Fruit fly (Drosophila melanogaster) whole organism, pupa: Measurements from ENCODE around the gene CG43085.

Source experiments
- CG13204 ChIP-seq: fragments of 200-800 bp; sonication (Bioruptor generic); optimal IDR thresholded peaks from 2 replicates; lab custom pipeline; 2018; ENCODE audit warnings: missing biosample characterization, mild to moderate bottlenecking, missing genetic modification characterization, moderate library complexity
- CG14655 ChIP-seq: fragments of 200-800 bp; sonication (Bioruptor generic); optimal IDR thresholded peaks from 3 replicates; lab custom pipeline; 2017; ENCODE audit warnings: mild to moderate bottlenecking, missing biosample characterization, missing genetic modification reagents, missing genetic modification characterization
- CG15710 ChIP-seq: fragments of 200-800 bp; sonication (Bioruptor generic); optimal IDR thresholded peaks from 2 replicates; lab custom pipeline; 2018; ENCODE audit warnings: missing biosample characterization, mild to moderate bottlenecking, missing genetic modification characterization, moderate library complexity
- CG4496 ChIP-seq: fragments of 200-800 bp; sonication (Bioruptor generic); IDR thresholded peaks from 3 replicates; pipeline ENCODE4 v1.3.6; 2022; ENCODE audit warnings: missing biosample characterization, missing genetic modification characterization
- CG8159 ChIP-seq: fragments of 200-800 bp; sonication (Bioruptor generic); optimal IDR thresholded peaks from 3 replicates; lab custom pipeline; 2018; ENCODE audit warnings: missing biosample characterization, mild to moderate bottlenecking, missing genetic modification characterization, moderate library complexity
- CG9948 ChIP-seq: fragments of 200-800 bp; sonication (Bioruptor generic); optimal IDR thresholded peaks from 2 replicates; lab custom pipeline; 2018; ENCODE audit warnings: missing biosample characterization, mild to moderate bottlenecking, missing genetic modification characterization, moderate library complexity
- D1 ChIP-seq: fragments of 200-800 bp; sonication (Bioruptor generic); optimal IDR thresholded peaks from 2 replicates; lab custom pipeline; 2018; ENCODE audit warnings: missing biosample characterization, mild to moderate bottlenecking, missing genetic modification characterization, moderate library complexity
- Ets98B ChIP-seq: fragments of 200-800 bp; sonication (Bioruptor generic); IDR thresholded peaks from 2 replicates; pipeline ENCODE4 v1.3.6; 2022; ENCODE audit warnings: missing biosample characterization, missing genetic modification characterization
- gl ChIP-seq: fragments of 200-800 bp; sonication (Bioruptor generic); optimal IDR thresholded peaks from 2 replicates; lab custom pipeline; 2018; ENCODE audit warnings: missing biosample characterization, mild to moderate bottlenecking, missing genetic modification characterization
- rn ChIP-seq: fragments of 200-800 bp; sonication (Bioruptor generic); IDR thresholded peaks from 2 replicates; pipeline ENCODE4 v1.3.6; 2022; ENCODE audit warnings: missing biosample characterization, missing genetic modification characterization

- TF ChIP-seq CG4496 (GFP tag; lab: Robert Waterston, UW), result peak; percentile 85
- peak; percentile 90 for TF ChIP-seq CG9948 (tag; lab: Kevin White, UChicago)
- TF ChIP-seq D1 (tag; lab: Kevin White, UChicago), result peak; percentile 68
- peak; percentile 75 for TF ChIP-seq Ets98B (GFP tag; lab: Robert Waterston, UW)
- peak; percentile 89 for TF ChIP-seq CG8159 (tag; lab: Kevin White, UChicago)
- peak; percentile 55 for TF ChIP-seq gl (tag; lab: Kevin White, UChicago)
- peak; percentile 89 for TF ChIP-seq CG14655 (GFP tag; lab: Kevin White, UChicago)
- peak; percentile 88 for TF ChIP-seq CG15710 (tag; lab: Kevin White, UChicago)
- peak; percentile 54; the same call in 1 of the 2 replicates for TF ChIP-seq rn
- peak; percentile 63 for TF ChIP-seq CG13204 (GFP tag; lab: Kevin White, UChicago)
Measured at dm6 chr3L:17657728-17658379, 11.3 kb upstream of the CG43085 start.
